Fruit fly (Drosophila melanogaster) whole organism, embryonic: ENCODE results near the gene PMP34.

ENCODE experiments used
- Ada2b ChIP-seq: fragments of 200-800 bp; sonication (Bioruptor generic); IDR thresholded peaks from 2 replicates; pipeline ENCODE4 v1.3.6; 2022; ENCODE audit warnings: missing biosample characterization, missing genetic modification characterization
- Awh ChIP-seq: fragments of 200-800 bp; sonication (Bioruptor generic); IDR thresholded peaks from 2 replicates; pipeline ENCODE4, ENCODE4 v1.3.6; 2022; ENCODE audit warnings: missing biosample characterization, missing genetic modification characterization
- CG10321 ChIP-seq: fragments of 200-800 bp; sonication (Bioruptor generic); IDR thresholded peaks from 2 replicates; pipeline ENCODE4 v1.3.6; 2022; ENCODE audit warnings: missing biosample characterization, missing genetic modification characterization
- CG11504 ChIP-seq: fragments of 200-800 bp; sonication (Bioruptor generic); optimal IDR thresholded peaks from 3 replicates; lab custom pipeline; 2019; ENCODE audit warnings: missing biosample characterization, mild to moderate bottlenecking, missing genetic modification characterization, moderate library complexity
- CG1233 ChIP-seq: fragments of 200-800 bp; sonication (Bioruptor generic); optimal IDR thresholded peaks from 4 replicates; lab custom pipeline; 2018; ENCODE audit warnings: missing biosample characterization, mild to moderate bottlenecking, missing genetic modification characterization
- CG14860 ChIP-seq: fragments of 200-800 bp; sonication (Bioruptor generic); IDR thresholded peaks from 3 replicates; pipeline ENCODE4 v1.3.6; 2022; ENCODE audit warnings: missing biosample characterization, missing genetic modification characterization; ENCODE audit not compliant: partially characterized antibody
- CG15601 ChIP-seq: fragments of 200-800 bp; sonication (Bioruptor generic); optimal IDR thresholded peaks from 3 replicates; lab custom pipeline; 2019; ENCODE audit warnings: missing biosample characterization, mild to moderate bottlenecking, missing genetic modification characterization, moderate library complexity
- CG16813 ChIP-seq: fragments of 200-800 bp; sonication (Bioruptor generic); IDR thresholded peaks from 3 replicates; pipeline ENCODE4 v1.3.6; 2022; ENCODE audit warnings: missing biosample characterization, missing genetic modification characterization; ENCODE audit not compliant: partially characterized antibody
- CG17361 ChIP-seq: fragments of 200-800 bp; sonication (Bioruptor generic); IDR thresholded peaks from 3 replicates; pipeline ENCODE4 v1.3.6; 2022; ENCODE audit warnings: missing biosample characterization, missing genetic modification characterization
- CG17568 ChIP-seq: fragments of 200-800 bp; sonication (Bioruptor generic); optimal IDR thresholded peaks from 2 replicates; lab custom pipeline; 2018; ENCODE audit warnings: missing biosample characterization, mild to moderate bottlenecking, missing genetic modification characterization, moderate library complexity
- CG18262 ChIP-seq: fragments of 200-800 bp; optimal IDR thresholded peaks from 3 replicates; lab custom pipeline; 2019; ENCODE audit warnings: missing biosample characterization, mild to moderate bottlenecking, missing genetic modification characterization, moderate library complexity
- CG2875 ChIP-seq: fragments of 200-800 bp; sonication (Bioruptor generic); optimal IDR thresholded peaks from 2 replicates; lab custom pipeline; 2017; ENCODE audit warnings: missing biosample characterization, mild to moderate bottlenecking, missing genetic modification characterization, missing genetic modification reagents
- CG3726 ChIP-seq: fragments of 200-800 bp; sonication (Bioruptor generic); IDR thresholded peaks from 3 replicates; pipeline ENCODE4, ENCODE4 v1.3.6; 2022; ENCODE audit warnings: missing biosample characterization, missing genetic modification characterization
- CG42726 ChIP-seq: fragments of 200-800 bp; sonication (Bioruptor generic); IDR thresholded peaks from 2 replicates; pipeline ENCODE4 v1.3.6; 2022; ENCODE audit warnings: missing biosample characterization, missing genetic modification characterization; ENCODE audit not compliant: partially characterized antibody
- CG4854 ChIP-seq: fragments of 200-800 bp; sonication (Bioruptor generic); optimal IDR thresholded peaks from 2 replicates; lab custom pipeline; 2016; ENCODE audit warnings: missing biosample characterization, missing genetic modification characterization, inconsistent platforms
- Dad ChIP-seq: fragments of 200-800 bp; sonication (Bioruptor generic); optimal IDR thresholded peaks from 3 replicates; lab custom pipeline; 2016; ENCODE audit warnings: missing biosample characterization, missing genetic modification characterization
- Dip2 ChIP-seq: fragments of 200-800 bp; sonication (Bioruptor generic); IDR thresholded peaks from 2 replicates; pipeline ENCODE4 v1.3.6; 2022; ENCODE audit warnings: missing biosample characterization, missing genetic modification characterization
- Drgx ChIP-seq: fragments of 200-800 bp; sonication (Bioruptor generic); IDR thresholded peaks from 2 replicates; pipeline ENCODE4 v1.3.6; 2022; ENCODE audit warnings: missing biosample characterization, missing genetic modification characterization
- Ets65A ChIP-seq: fragments of 200-800 bp; sonication (Bioruptor generic); peaks from one replicate; lab custom pipeline; 2016; ENCODE audit warnings: missing biosample characterization, missing genetic modification characterization
- Hr78 ChIP-seq, 2 experiments: fragments of 200-800 bp in 1 of 2; fragments of >200 bp in 1 of 2; sonication (Bioruptor generic) in 1 of 2; optimal IDR thresholded peaks; 2 replicates each; lab custom pipeline; 2017 to 2019; ENCODE audit warnings: missing biosample characterization in 2 of 2, missing genetic modification characterization in 2 of 2, mild to moderate bottlenecking in 1 of 2, moderate library complexity in 1 of 2
- MESR4 ChIP-seq: fragments of 200-800 bp; sonication (Bioruptor generic); optimal IDR thresholded peaks from 2 replicates; lab custom pipeline; 2018; ENCODE audit warnings: missing biosample characterization, mild to moderate bottlenecking, missing genetic modification characterization, moderate library complexity
- Mad ChIP-seq: fragments of 200-800 bp; sonication (Bioruptor generic); optimal IDR thresholded peaks from 2 replicates; lab custom pipeline; 2016; ENCODE audit warnings: missing biosample characterization, missing genetic modification characterization
- Mes4 ChIP-seq: fragments of 200-800 bp; sonication (Bioruptor generic); optimal IDR thresholded peaks from 2 replicates; lab custom pipeline; 2016; ENCODE audit warnings: missing biosample characterization, missing genetic modification characterization
- NFAT ChIP-seq: fragments of 200-800 bp; sonication (Bioruptor generic); IDR thresholded peaks from 2 replicates; pipeline ENCODE4 v1.3.6; 2022; ENCODE audit warnings: missing biosample characterization, missing genetic modification characterization
- Ptx1 ChIP-seq: fragments of 200-800 bp; sonication (Bioruptor generic); IDR thresholded peaks from 2 replicates; pipeline ENCODE4 v1.3.6; 2022; ENCODE audit warnings: missing biosample characterization, missing genetic modification characterization
- Side ChIP-seq: fragments of 200-800 bp; sonication (Bioruptor generic); optimal IDR thresholded peaks from 2 replicates; lab custom pipeline; 2016; ENCODE audit warnings: missing biosample characterization, missing genetic modification characterization
- Ssrp ChIP-seq: fragments of 200-800 bp; sonication (Bioruptor generic); optimal IDR thresholded peaks from 2 replicates; lab custom pipeline; 2018; ENCODE audit warnings: missing biosample characterization, mild to moderate bottlenecking, missing genetic modification characterization, moderate library complexity
- Tbp ChIP-seq: fragments of >200 bp; optimal IDR thresholded peaks from 2 replicates; lab custom pipeline; 2018; ENCODE audit warnings: missing biosample characterization, missing genetic modification characterization
- bsh ChIP-seq, 2 experiments: fragments of 200-800 bp; sonication (Bioruptor generic); optimal IDR thresholded peaks; 2 replicates each; lab custom pipeline; 2017 to 2018; ENCODE audit warnings: mild to moderate bottlenecking in 2 of 2, missing biosample characterization in 2 of 2, missing genetic modification characterization in 2 of 2, moderate library complexity in 1 of 2
- chinmo ChIP-seq: fragments of 200-800 bp; sonication (Bioruptor generic); IDR thresholded peaks from 4 replicates; pipeline ENCODE4 v1.3.6; 2022; ENCODE audit warnings: missing biosample characterization, missing genetic modification characterization; ENCODE audit not compliant: partially characterized antibody
- eve ChIP-seq, 2 experiments: fragments of >200 bp; optimal IDR thresholded peaks; 2 replicates each; lab custom pipeline; 2017; ENCODE audit warnings: missing biosample characterization in 2 of 2, missing genetic modification characterization in 2 of 2
- gem ChIP-seq: fragments of 200-800 bp; sonication (Bioruptor generic); optimal IDR thresholded peaks from 2 replicates; lab custom pipeline; 2019; ENCODE audit warnings: missing biosample characterization, mild to moderate bottlenecking, missing genetic modification characterization, moderate library complexity
- grn ChIP-seq: fragments of 200-800 bp; sonication (Bioruptor generic); optimal IDR thresholded peaks from 3 replicates; lab custom pipeline; 2017; ENCODE audit warnings: missing biosample characterization, missing genetic modification characterization
- gsb ChIP-seq: fragments of 200-800 bp; sonication (Bioruptor generic); IDR thresholded peaks from 2 replicates; pipeline ENCODE4 v1.3.6; 2022; ENCODE audit warnings: missing biosample characterization, missing genetic modification characterization
- hkb ChIP-seq, 2 experiments: fragments of 200-800 bp in 1 of 2; fragments of >200 bp in 1 of 2; sonication (Bioruptor generic) in 1 of 2; IDR thresholded peaks in 1 of 2; optimal IDR thresholded peaks in 1 of 2; 2 replicates each; pipeline versions ENCODE4 v1.3.6 to Lab custom; 2017 to 2022; ENCODE audit warnings: missing biosample characterization in 1 of 2, missing genetic modification characterization in 1 of 2
- ind ChIP-seq: fragments of 200-800 bp; sonication (Bioruptor generic); optimal IDR thresholded peaks from 3 replicates; lab custom pipeline; 2016; ENCODE audit warnings: missing biosample characterization, missing genetic modification characterization
- org-1 ChIP-seq: fragments of 200-800 bp; sonication (Bioruptor generic); optimal IDR thresholded peaks from 2 replicates; lab custom pipeline; 2017; ENCODE audit warnings: missing biosample characterization, missing genetic modification characterization
- pfk ChIP-seq: fragments of 200-800 bp; sonication (Bioruptor generic); optimal IDR thresholded peaks from 2 replicates; lab custom pipeline; 2018; ENCODE audit warnings: missing biosample characterization, mild to moderate bottlenecking, missing genetic modification characterization, moderate library complexity
- prd ChIP-seq, 3 experiments: fragments of >200 bp in 2 of 3; fragments of 200-800 bp in 1 of 3; sonication (Bioruptor generic) in 1 of 3; optimal IDR thresholded peaks in 2 of 3; IDR thresholded peaks in 1 of 3; 2 replicates in 2 of 3; 3 replicates in 1 of 3; pipeline versions ENCODE4 v1.3.6 to Lab custom; 2017 to 2022; ENCODE audit warnings: missing biosample characterization in 1 of 3, missing genetic modification characterization in 1 of 3
- sd ChIP-seq: fragments of 200-800 bp; sonication (Bioruptor generic); optimal IDR thresholded peaks from 3 replicates; lab custom pipeline; 2018; ENCODE audit warnings: missing biosample characterization, mild to moderate bottlenecking, missing genetic modification characterization, moderate library complexity
- seq ChIP-seq: fragments of 200-800 bp; sonication (Bioruptor generic); IDR thresholded peaks from 2 replicates; pipeline ENCODE4 v1.3.6; 2022; ENCODE audit warnings: missing biosample characterization, missing genetic modification characterization
- sqz ChIP-seq: fragments of 200-800 bp; sonication (Bioruptor generic); optimal IDR thresholded peaks from 3 replicates; lab custom pipeline; 2018; ENCODE audit warnings: missing biosample characterization, mild to moderate bottlenecking, missing genetic modification characterization
- toy ChIP-seq: fragments of 200-800 bp; sonication (Bioruptor generic); IDR thresholded peaks from 2 replicates; pipeline ENCODE4 v1.3.6; 2022; ENCODE audit warnings: missing biosample characterization, missing genetic modification characterization
- ttk ChIP-seq: fragments of 200-800 bp; sonication (Bioruptor generic); IDR thresholded peaks from 2 replicates; pipeline ENCODE4 v2.1.2; 2022; ENCODE audit warnings: missing biosample characterization, missing genetic modification characterization

PMP34 gene

dm6 chr3L:4339525-4339924, 21.0 kb downstream of the PMP34 start (continued):
- no peak for TF ChIP-seq hkb (optimal IDR thresholded peaks at IDR 0.05; lab: Kevin White, UChicago)
- TF ChIP-seq hkb (GFP tag; IDR thresholded peaks at IDR 0.05; lab: Robert Waterston, UW), result peak; percentile 51; the same call in 1 of the 2 replicates
- no peak for TF ChIP-seq prd (optimal IDR thresholded peaks at IDR 0.05; lab: Kevin White, UChicago)
- TF ChIP-seq prd (GFP tag; IDR thresholded peaks at IDR 0.05; lab: Robert Waterston, UW), result peak; percentile 64; the same call in 2 of the 3 replicates
- TF ChIP-seq ttk, result peak; percentile 37; the same call in 1 of the 2 replicates
- no peak for TF ChIP-seq CG10321 (GFP tag; lab: Robert Waterston, UW)
- TF ChIP-seq Ada2b (GFP tag; lab: Robert Waterston, UW), result peak; percentile 24; the same call in 1 of the 2 replicates
- peak; percentile 11 for TF ChIP-seq CG11504
- no peak for TF ChIP-seq Ptx1 (GFP tag; lab: Robert Waterston, UW)
- no peak for TF ChIP-seq Side (GFP tag; lab: Kevin White, UChicago)
- no peak for TF ChIP-seq Tbp (GFP tag; lab: Kevin White, UChicago)
- no peak for TF ChIP-seq pfk (GFP tag; lab: Kevin White, UChicago)

dm6 chr3L:4340227-4340626, 21.7 kb downstream of the PMP34 start:
- TF ChIP-seq Mes4 (GFP tag; lab: Kevin White, UChicago), result no peak
- 0 out of 4 replicates have a peak, but pooled peaks have one; percentile 26 for TF ChIP-seq chinmo (GFP tag; lab: Robert Waterston, UW)

- TF ChIP-seq Dad, result no peak
- peak in 1 of 2 experiments; percentile 69 for TF ChIP-seq eve (GFP tag; optimal IDR thresholded peaks at IDR 0.05; lab: Kevin White, UChicago)
- TF ChIP-seq Dip2, result no peak
- TF ChIP-seq grn (GFP tag; lab: Kevin White, UChicago), result peak; percentile 90
- peak; percentile 47 for TF ChIP-seq CG15601 (tag; lab: Kevin White, UChicago)
- peak in 1 of 2 experiments; percentile 58 for TF ChIP-seq Hr78 (GFP tag; optimal IDR thresholded peaks at IDR 0.05; lab: Kevin White, UChicago)
- TF ChIP-seq sd (tag; lab: Kevin White, UChicago), result peak; percentile 90
- TF ChIP-seq CG42726 (GFP tag; lab: Robert Waterston, UW), result no peak
- TF ChIP-seq toy (GFP tag; lab: Robert Waterston, UW), result no peak
- no peak for TF ChIP-seq CG2875 (GFP tag; lab: Kevin White, UChicago)
- peak; percentile 41 for TF ChIP-seq sqz (GFP tag; lab: Kevin White, UChicago)
- no peak for TF ChIP-seq NFAT
- no peak for TF ChIP-seq CG14860
Observed at dm6 chr3L:4341078-4341477, 22.5 kb downstream of the PMP34 start.

- TF ChIP-seq Awh (no peak), seq (GFP tag; lab: Robert Waterston, UW) (no peak), gsb (GFP tag; lab: Robert Waterston, UW) (no peak), gem (peak; percentile 24), CG17361 (GFP tag; lab: Robert Waterston, UW) (0 out of 3 replicates have a peak, but pooled peaks have one; percentile 13), bsh (GFP tag; optimal IDR thresholded peaks at IDR 0.05; lab: Kevin White, UChicago) (peak in 1 of 2 experiments; percentile 60), Drgx (GFP tag; lab: Robert Waterston, UW) (peak; percentile 50), CG4854 (no peak), CG16813 (GFP tag; lab: Robert Waterston, UW) (no peak), CG17568 (no peak), CG18262 (tag; lab: Kevin White, UChicago) (peak; percentile 9), Mad (no peak), MESR4 (GFP tag; lab: Kevin White, UChicago) (no peak), CG3726 (GFP tag; lab: Robert Waterston, UW) (no peak), org-1 (GFP tag; lab: Kevin White, UChicago) (no peak), eve (GFP tag; optimal IDR thresholded peaks at IDR 0.05; lab: Kevin White, UChicago) (peak in 1 of 2 experiments; percentile 42), ind (GFP tag; lab: Kevin White, UChicago) (no peak), Ets65A (GFP tag; lab: Kevin White, UChicago) (peak; percentile 62), Ssrp (tag; lab: Kevin White, UChicago) (no peak), CG1233 (GFP tag; lab: Kevin White, UChicago) (no peak)
Observed at dm6 chr3L:4346379-4346778, 27.8 kb downstream of the PMP34 start.
